Worm (Caenorhabditis elegans) whole organism, midembryonic: ENCODE results near the gene chil-12.

Experiments used
- T22C8.4 ChIP-seq: fragments of 200-800 bp; sonication (Bioruptor generic); IDR thresholded peaks from 2 replicates; pipeline ENCODE4 v1.3.6; 2022; ENCODE audit warnings: missing genetic modification characterization, missing compliant biosample characterization
- flt-1 ChIP-seq: fragments of 200-800 bp; sonication (Bioruptor generic); IDR thresholded peaks from 2 replicates; pipeline ENCODE4 v1.3.6; 2022; ENCODE audit warnings: missing genetic modification characterization, missing compliant biosample characterization
- med-1 ChIP-seq: sonication (generic microtip); optimal IDR thresholded peaks from 2 replicates; lab custom pipeline; 2017; ENCODE audit warnings: missing genetic modification characterization, mild to moderate bottlenecking, missing compliant biosample characterization, antibody characterized with exemption, missing genetic modification reagents; ENCODE audit not compliant: insufficient read depth
- ref-1 ChIP-seq: fragments of 200-800 bp; sonication (Bioruptor generic); conservative IDR thresholded peaks from 2 replicates; pipeline ENCODE4 v1.3.6; 2022; ENCODE audit warnings: missing genetic modification reagents, missing genetic modification characterization, missing compliant biosample characterization
- tab-1 ChIP-seq: fragments of 200-800 bp; sonication (Bioruptor generic); IDR thresholded peaks from 2 replicates; pipeline ENCODE4 v1.3.6; 2022; ENCODE audit warnings: missing genetic modification characterization, missing compliant biosample characterization
- ztf-23 ChIP-seq: fragments of 200-800 bp; sonication (Bioruptor generic); IDR thresholded peaks from 2 replicates; pipeline ENCODE4 v1.3.6; 2022; ENCODE audit warnings: missing genetic modification reagents, missing genetic modification characterization, missing compliant biosample characterization
- ztf-29 ChIP-seq: fragments of 200-800 bp; sonication (Bioruptor generic); IDR thresholded peaks from 2 replicates; pipeline ENCODE4 v1.3.6; 2022; ENCODE audit warnings: missing genetic modification reagents, missing genetic modification characterization, missing compliant biosample characterization

DNA sequence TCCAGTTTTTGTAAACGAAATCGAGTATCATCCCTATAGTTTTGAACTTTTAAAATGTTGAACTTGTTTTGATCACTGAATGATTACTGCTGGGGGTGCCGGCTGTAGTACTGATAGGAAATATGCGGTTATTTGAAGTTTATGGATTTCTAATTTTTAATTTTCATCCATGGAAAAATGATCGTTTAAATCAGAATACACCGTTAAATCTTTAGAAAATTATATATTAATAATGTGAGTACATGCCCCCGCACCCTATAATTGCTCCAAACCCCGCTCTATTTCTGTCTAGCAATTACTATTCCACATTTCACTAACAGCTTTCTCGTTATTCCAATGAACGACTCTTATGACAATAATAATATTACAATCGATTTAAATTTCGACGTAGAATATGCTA lies 41.6 kb upstream of the chil-12 start, which contains the start of gene Y75B12B.10:
- TF ChIP-seq tab-1 (GFP tag; lab: Robert Waterston, UW) (no peak), ztf-29 (GFP tag; lab: Robert Waterston, UW) (no peak), ztf-23 (GFP tag; lab: Robert Waterston, UW) (no peak), ref-1 (no peak), flt-1 (GFP tag; lab: Robert Waterston, UW) (no peak), med-1 (GFP tag; lab: Kevin White, UChicago) (no peak), T22C8.4 (no peak)
